Worm (Caenorhabditis elegans) whole organism, L3 larva: ENCODE results near the gene sel-2.

Experiments used
- R02D3.7 ChIP-seq: fragments of 150-350 bp; optimal IDR thresholded peaks from 2 replicates; lab custom pipeline; 2014; ENCODE audit warnings: missing biosample characterization, missing genetic modification characterization
- aly-2 ChIP-seq: fragments of 150-350 bp; optimal IDR thresholded peaks from 2 replicates; lab custom pipeline; 2014; ENCODE audit warnings: missing biosample characterization, missing genetic modification characterization
- ama-1 ChIP-seq: fragments of 150-350 bp; optimal IDR thresholded peaks from 2 replicates; lab custom pipeline; 2018
- ceh-28 ChIP-seq: fragments of 150-350 bp; optimal IDR thresholded peaks from 2 replicates; lab custom pipeline; 2014; ENCODE audit warnings: missing biosample characterization, missing genetic modification reagents, missing genetic modification characterization
- ceh-82 ChIP-seq: fragments of 150-350 bp; optimal IDR thresholded peaks from 2 replicates; lab custom pipeline; 2014; ENCODE audit warnings: missing biosample characterization, missing genetic modification characterization
- ceh-9 ChIP-seq: sonication (generic microtip); optimal IDR thresholded peaks from 2 replicates; lab custom pipeline; 2018; ENCODE audit warnings: missing biosample characterization, missing genetic modification characterization
- daf-12 ChIP-seq: fragments of 150-350 bp; optimal IDR thresholded peaks from 2 replicates; lab custom pipeline; 2014; ENCODE audit warnings: missing biosample characterization, missing genetic modification reagents, missing genetic modification characterization
- egl-27 ChIP-seq: sonication (generic microtip); optimal IDR thresholded peaks from 4 replicates; lab custom pipeline; 2017; ENCODE audit warnings: missing biosample characterization, missing genetic modification reagents, missing genetic modification characterization
- egl-5 ChIP-seq: fragments of 150-350 bp; optimal IDR thresholded peaks from 2 replicates; lab custom pipeline; 2017; ENCODE audit warnings: missing biosample characterization, missing genetic modification reagents, missing genetic modification characterization, inconsistent platforms
- elt-1 ChIP-seq: fragments of 150-350 bp; optimal IDR thresholded peaks from 2 replicates; lab custom pipeline; 2014; ENCODE audit warnings: missing biosample characterization, missing genetic modification characterization
- elt-2 ChIP-seq: sonication (generic microtip); optimal IDR thresholded peaks from 2 replicates; lab custom pipeline; 2016; ENCODE audit warnings: missing genetic modification reagents, mild to moderate bottlenecking, missing genetic modification characterization, missing compliant biosample characterization
- elt-3 ChIP-seq, 3 experiments: fragments of 150-350 bp in 1 of 3; sonication (generic microtip) in 2 of 3; optimal IDR thresholded peaks; 2 replicates in 2 of 3; 4 replicates in 1 of 3; lab custom pipeline; 2014 to 2017; ENCODE audit warnings: missing biosample characterization in 3 of 3, missing genetic modification characterization in 3 of 3
- fkh-10 ChIP-seq: sonication (generic microtip); optimal IDR thresholded peaks from 2 replicates; lab custom pipeline; 2017; ENCODE audit warnings: missing biosample characterization, missing genetic modification reagents, missing genetic modification characterization
- fos-1 ChIP-seq: fragments of 150-350 bp; optimal IDR thresholded peaks from 2 replicates; lab custom pipeline; 2014; ENCODE audit warnings: missing biosample characterization, missing genetic modification characterization
- hmg-11 ChIP-seq: sonication (generic microtip); optimal IDR thresholded peaks from 2 replicates; lab custom pipeline; 2016; ENCODE audit warnings: missing genetic modification characterization, missing compliant biosample characterization
- jun-1 ChIP-seq: fragments of 150-350 bp; optimal IDR thresholded peaks from 2 replicates; lab custom pipeline; 2014; ENCODE audit warnings: missing biosample characterization, missing genetic modification reagents, missing genetic modification characterization
- mml-1 ChIP-seq: fragments of 150-350 bp; sonication (generic microtip); optimal IDR thresholded peaks from 3 replicates; lab custom pipeline; 2014; ENCODE audit warnings: missing biosample characterization, missing genetic modification characterization
- nhr-11 ChIP-seq: fragments of 150-350 bp; optimal IDR thresholded peaks from 2 replicates; lab custom pipeline; 2014; ENCODE audit warnings: missing biosample characterization, missing genetic modification characterization
- nhr-12 ChIP-seq: fragments of 150-350 bp; optimal IDR thresholded peaks from 2 replicates; lab custom pipeline; 2014; ENCODE audit warnings: missing biosample characterization, missing genetic modification characterization
- nhr-23 ChIP-seq: fragments of 150-350 bp; optimal IDR thresholded peaks from 2 replicates; lab custom pipeline; 2014; ENCODE audit warnings: missing biosample characterization, missing genetic modification reagents, missing genetic modification characterization
- nhr-237 ChIP-seq: fragments of 150-350 bp; optimal IDR thresholded peaks from 2 replicates; lab custom pipeline; 2014; ENCODE audit warnings: missing biosample characterization, missing genetic modification characterization
- nhr-25 ChIP-seq: sonication (generic microtip); optimal IDR thresholded peaks from 2 replicates; lab custom pipeline; 2017; ENCODE audit warnings: missing biosample characterization, missing genetic modification characterization
- nhr-43 ChIP-seq: sonication (generic microtip); optimal IDR thresholded peaks from 2 replicates; lab custom pipeline; 2016; ENCODE audit warnings: mild to moderate bottlenecking, missing genetic modification characterization, missing compliant biosample characterization; ENCODE audit not compliant: poor library complexity, severe bottlenecking
- nhr-76 ChIP-seq: fragments of 150-350 bp; sonication (generic microtip); optimal IDR thresholded peaks from 5 replicates; lab custom pipeline; 2014; ENCODE audit warnings: missing biosample characterization, missing genetic modification characterization
- pha-4 ChIP-seq: fragments of 150-350 bp; optimal IDR thresholded peaks from 2 replicates; lab custom pipeline; 2014; ENCODE audit warnings: missing biosample characterization, missing genetic modification reagents, missing genetic modification characterization
- pqm-1 ChIP-seq: fragments of 150-350 bp; optimal IDR thresholded peaks from 2 replicates; lab custom pipeline; 2017; ENCODE audit warnings: missing biosample characterization, missing genetic modification characterization, inconsistent platforms
- zag-1 ChIP-seq: fragments of 150-350 bp; optimal IDR thresholded peaks from 2 replicates; lab custom pipeline; 2014; ENCODE audit warnings: missing biosample characterization, missing genetic modification characterization

Gene sel-2

DNA sequence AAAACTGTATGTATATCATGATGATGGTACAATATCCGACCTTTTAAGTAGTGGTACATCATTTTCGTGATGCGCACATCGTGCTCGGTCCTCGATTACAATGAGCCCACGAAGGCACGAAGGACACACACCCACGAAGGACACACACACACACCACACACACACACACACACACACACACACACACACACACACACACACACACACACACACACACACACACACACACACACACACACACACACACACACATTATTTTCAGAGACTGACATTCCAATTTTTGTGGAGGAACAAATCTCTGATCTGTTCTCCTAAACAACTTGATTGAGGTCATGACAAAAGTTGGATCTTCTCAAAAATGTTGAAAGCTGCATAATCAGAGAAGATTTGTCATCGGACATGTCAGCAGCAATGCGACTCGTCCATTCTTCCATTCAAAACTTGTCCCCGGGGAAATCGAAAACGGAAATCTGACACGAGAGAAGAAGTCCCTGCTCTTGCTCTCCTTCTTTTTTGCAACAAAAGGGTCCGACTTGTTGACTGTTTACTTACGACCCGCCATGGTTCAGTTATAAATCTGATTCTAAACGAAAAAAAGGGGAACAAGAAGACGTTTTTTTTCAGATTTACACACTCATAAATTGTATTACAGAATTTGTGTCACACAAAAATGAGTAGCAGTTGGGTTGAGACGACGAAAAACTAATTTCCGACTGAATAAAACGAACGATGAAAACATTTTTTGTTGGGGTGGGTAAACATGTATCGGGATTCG is 14.2 kb upstream of the sel-2 start:
- TF ChIP-seq fkh-10 (GFP tag; lab: Kevin White, UChicago) (peak; percentile 93), jun-1 (tag; lab: Kevin White, UChicago) (no peak), zag-1 (tag; lab: Kevin White, UChicago) (no peak)

DNA sequence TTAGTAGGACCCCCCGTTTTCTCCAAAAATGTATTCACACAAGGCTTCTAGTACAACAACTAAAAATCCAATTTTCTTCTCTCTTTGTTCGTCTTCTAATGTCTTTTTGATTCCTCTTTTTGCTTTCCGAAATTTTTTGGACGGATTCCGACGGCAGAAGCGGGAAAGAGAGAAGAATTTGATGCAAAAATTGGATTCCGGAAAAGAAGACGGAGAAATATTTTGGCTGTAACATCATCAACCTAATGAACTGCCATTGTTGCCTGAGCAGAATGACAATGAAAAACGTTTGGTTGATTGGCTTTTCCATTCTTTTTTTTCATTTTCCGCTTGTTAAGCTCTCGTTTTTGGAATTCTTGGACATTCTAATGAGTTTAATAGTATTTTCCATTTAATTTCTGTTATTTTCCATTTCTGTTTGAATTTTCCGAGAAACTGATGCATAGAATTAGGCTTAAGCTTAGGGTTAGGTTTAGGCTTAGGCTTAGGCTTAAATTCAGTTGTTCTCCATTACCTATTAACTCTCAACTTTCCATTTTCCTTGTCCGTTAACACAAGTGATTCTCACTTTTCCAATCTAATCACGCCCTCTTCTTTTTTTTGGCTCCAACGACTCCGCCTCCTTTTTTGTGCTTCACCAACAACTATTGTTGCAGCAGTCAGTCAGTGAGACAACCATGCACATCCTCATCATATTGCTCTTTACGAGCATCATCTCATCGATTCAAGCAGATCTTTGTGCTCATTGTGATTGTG is 10.4 kb upstream of the sel-2 start, which contains the start of gene lron-5:
Gene lron-5 (plus strand): TSS at position 655 of the 756 bp plus-strand sequence.
- TF ChIP-seq ceh-28 (tag; lab: Kevin White, UChicago), result no peak
- no peak for TF ChIP-seq zag-1 (tag; lab: Kevin White, UChicago)
- no peak for TF ChIP-seq hmg-11 (tag; lab: Kevin White, UChicago)
- TF ChIP-seq fkh-10 (GFP tag; lab: Kevin White, UChicago), result peak; percentile 60

DNA sequence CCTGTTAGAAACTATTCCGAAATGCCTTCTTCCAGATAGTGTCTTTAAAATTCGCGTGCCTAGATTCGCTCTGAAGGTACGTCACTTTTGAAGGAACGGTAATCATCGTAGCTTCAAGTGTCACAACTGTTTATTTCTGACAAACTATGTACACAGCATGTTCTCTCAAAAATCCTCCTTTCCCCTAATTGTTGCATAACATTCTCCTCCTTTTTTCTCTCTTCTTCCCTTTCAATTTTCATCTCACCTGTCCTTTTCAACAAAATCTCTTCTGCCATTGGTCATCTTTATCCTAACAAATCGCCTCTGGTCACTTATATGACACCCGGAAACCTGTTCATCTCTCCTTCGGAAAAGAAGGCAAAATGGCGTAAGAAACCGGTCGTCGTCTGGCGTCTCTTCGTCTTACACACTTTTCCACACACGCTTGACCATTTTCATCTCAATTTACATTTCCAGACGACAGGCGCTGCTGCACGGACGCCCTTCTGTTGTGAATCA is 3.9 kb upstream of the sel-2 start, which contains the start of gene lips-3:
Gene lips-3 (plus strand): TSS at position 458 of the 501 bp plus-strand sequence.
- no peak for TF ChIP-seq nhr-23 (tag; lab: Kevin White, UChicago)
- TF ChIP-seq ama-1 (lab: Kevin White, UChicago), result no peak
- no peak for TF ChIP-seq fos-1 (tag; lab: Kevin White, UChicago)
- no peak for TF ChIP-seq egl-27 (tag; lab: Kevin White, UChicago)
- TF ChIP-seq zag-1 (tag; lab: Kevin White, UChicago), result no peak
- no peak for TF ChIP-seq jun-1 (tag; lab: Kevin White, UChicago)
- no peak for TF ChIP-seq egl-5
- no peak for TF ChIP-seq daf-12 (tag; lab: Kevin White, UChicago)
- peak; percentile 77 for TF ChIP-seq nhr-25 (tag; lab: Kevin White, UChicago)

ce11 chrIII:4603837-4604236 is 8.3 kb downstream of the sel-2 start:
- TF ChIP-seq ama-1 (lab: Kevin White, UChicago), result no peak
- no peak for TF ChIP-seq nhr-12
- TF ChIP-seq egl-5, result peak; percentile 93
- TF ChIP-seq nhr-43 (tag; lab: Kevin White, UChicago), result no peak
- TF ChIP-seq nhr-11 (tag; lab: Kevin White, UChicago), result no peak

- no peak for TF ChIP-seq fos-1 (tag; lab: Kevin White, UChicago)
- no peak for TF ChIP-seq pha-4 (tag; lab: Kevin White, UChicago)
- TF ChIP-seq nhr-23 (tag; lab: Kevin White, UChicago), result no peak
- TF ChIP-seq nhr-12, result no peak
- no peak for TF ChIP-seq elt-3 (tag; optimal IDR thresholded peaks at IDR 0.05; lab: Kevin White, UChicago)
- TF ChIP-seq nhr-76 (tag; lab: Kevin White, UChicago), result no peak
- TF ChIP-seq pqm-1 (tag; lab: Kevin White, UChicago), result no peak
- TF ChIP-seq elt-2 (tag; lab: Kevin White, UChicago), result no peak
- TF ChIP-seq mml-1 (tag; lab: Kevin White, UChicago), result no peak
- TF ChIP-seq ceh-9, result no peak
- TF ChIP-seq, all 47 proteins: peak for 0
These were observed 10.9 kb downstream of the sel-2 start for ce11 chrIII:4601286-4601685.

- TF ChIP-seq elt-1 (tag; lab: Kevin White, UChicago) (no peak), R02D3.7 (tag; lab: Kevin White, UChicago) (no peak), nhr-43 (tag; lab: Kevin White, UChicago) (no peak), nhr-11 (tag; lab: Kevin White, UChicago) (no peak), nhr-25 (tag; lab: Kevin White, UChicago) (peak; percentile 5), aly-2 (no peak), ceh-28 (tag; lab: Kevin White, UChicago) (no peak), ceh-82 (tag; lab: Kevin White, UChicago) (no peak), pha-4 (tag; lab: Kevin White, UChicago) (no peak), nhr-237 (tag; lab: Kevin White, UChicago) (no peak), elt-3 (tag; optimal IDR thresholded peaks at IDR 0.05; lab: Kevin White, UChicago) (peak in 1 of 3 experiments; percentile 34), egl-27 (tag; lab: Kevin White, UChicago) (no peak), jun-1 (tag; lab: Kevin White, UChicago) (no peak), nhr-23 (tag; lab: Kevin White, UChicago) (peak; percentile 0)
- TF ChIP-seq, all 47 proteins: peak for 3
These were observed 11.9 kb downstream of the sel-2 start, which contains the start of gene mab-21 for ce11 chrIII:4600139-4600762. Gene mab-21 (plus strand): TSS chrIII:4600753.
